Fruit fly (Drosophila melanogaster) Kc167 (cell line): ENCODE data around the gene frac.

Experiments used
- h ChIP-seq: fragments of >200 bp; optimal IDR thresholded peaks from 3 replicates; lab custom pipeline; 2018; ENCODE audit warnings: missing external identifiers
- insv ChIP-seq: fragments of >200 bp; optimal IDR thresholded peaks from 3 replicates; lab custom pipeline; 2018; ENCODE audit warnings: missing external identifiers

DNA sequence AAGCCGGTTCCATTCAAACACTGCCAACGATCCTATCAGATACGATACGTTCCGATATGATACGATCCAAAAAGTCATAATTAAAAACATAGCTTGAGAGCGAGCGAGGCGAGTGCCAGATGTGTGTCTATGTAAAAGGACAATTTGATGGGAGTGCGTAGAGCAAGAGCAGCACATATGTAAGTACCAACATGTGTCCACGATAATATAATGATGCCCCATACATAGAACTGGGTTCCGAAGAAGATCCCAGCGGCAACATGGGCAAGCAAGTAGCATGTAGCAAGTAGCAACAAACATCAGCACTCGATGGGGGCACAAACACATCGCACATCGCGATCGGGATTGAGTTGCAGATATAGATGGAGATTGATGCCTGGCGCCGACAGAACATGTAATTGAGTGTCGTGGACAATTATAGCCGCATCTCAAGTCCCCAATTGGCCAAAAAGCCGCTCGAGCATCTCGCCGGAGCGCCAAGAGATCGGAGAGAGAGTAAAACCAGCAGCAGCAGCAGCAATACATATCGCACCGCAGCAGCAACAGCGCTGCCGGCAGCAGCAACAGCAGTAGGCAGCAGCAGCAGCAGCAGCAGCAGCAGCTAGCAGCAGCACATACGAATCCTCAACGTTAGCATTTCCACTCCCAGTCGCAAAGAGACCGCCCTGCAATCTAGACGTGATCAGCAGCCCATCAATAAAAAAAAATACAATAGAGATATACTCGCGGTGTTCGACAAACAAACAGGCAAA is 43.9 kb upstream of the frac start, which contains the start of gene ltl:
- no peak for TF ChIP-seq h
- TF ChIP-seq insv (lab: Kevin White, UChicago), result no peak
